Fruit fly (Drosophila melanogaster): ENCODE measurements around the gene dnk.

DNA sequence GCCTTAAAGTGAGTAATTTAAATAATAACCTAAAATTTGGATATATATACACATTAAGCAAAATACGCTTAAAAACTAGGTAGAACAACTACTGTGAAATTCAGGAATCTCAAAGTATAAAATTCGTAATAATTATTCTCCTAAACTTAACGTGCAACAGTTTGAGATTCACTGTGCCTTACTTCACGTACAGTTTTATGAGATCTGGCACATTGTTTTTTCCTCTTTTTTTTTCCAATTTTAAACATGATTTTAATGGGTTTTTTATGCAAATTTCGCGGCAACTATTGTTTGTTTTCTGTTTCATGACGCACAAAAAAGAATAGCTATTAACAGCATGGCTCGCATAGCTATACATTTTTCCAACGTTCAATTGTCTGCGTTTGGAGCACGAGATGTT, 31.1 kb downstream of the dnk start:
- TF ChIP-seq CG10669 (GFP tag; optimal IDR thresholded peaks at IDR 0.05) (no peak), Blimp-1 (GFP tag; optimal IDR thresholded peaks at IDR 0.05) (no peak), Sox14 (GFP tag; optimal IDR thresholded peaks at IDR 0.05) (no peak), CG8632 (GFP tag; optimal IDR thresholded peaks at IDR 0.05) (no peak), Lpt (GFP tag; optimal IDR thresholded peaks at IDR 0.05) (no peak), Eip78C (GFP tag) (no peak), Ets21C (GFP tag; optimal IDR thresholded peaks at IDR 0.05) (no peak), CG16779 (tag; optimal IDR thresholded peaks at IDR 0.05) (no peak), cyc (GFP tag; optimal IDR thresholded peaks at IDR 0.05) (no peak)
